Worm (Caenorhabditis elegans): ENCODE results near the gene cpn-2.

- TF ChIP-seq nhr-76 (tag; optimal IDR thresholded peaks at IDR 0.05) (no peak), ceh-43 (GFP tag; optimal IDR thresholded peaks at IDR 0.05) (no peak)
These were observed 34.0 kb downstream of the cpn-2 start for ce11 chrII:371549-371948.
